Worm (Caenorhabditis elegans) whole organism, young adult: ENCODE data around the gene inx-18.

Experiments
- B0336.3 ChIP-seq: fragments of 200-800 bp; sonication (Bioruptor generic); IDR thresholded peaks from 2 replicates; pipeline ENCODE4 v1.3.6; 2022; ENCODE audit warnings: missing genetic modification characterization, missing compliant biosample characterization
- F23B12.7 ChIP-seq: sonication (generic microtip); optimal IDR thresholded peaks from 2 replicates; lab custom pipeline; 2017; ENCODE audit warnings: missing genetic modification characterization, mild to moderate bottlenecking, missing compliant biosample characterization, antibody characterized with exemption, moderate library complexity; ENCODE audit not compliant: insufficient read depth
- F39B2.1 ChIP-seq: fragments of 200-800 bp; sonication (Bioruptor generic); IDR thresholded peaks from 2 replicates; pipeline ENCODE4 v1.3.6; 2022; ENCODE audit warnings: missing genetic modification reagents, missing genetic modification characterization, missing compliant biosample characterization
- F49E8.2 ChIP-seq: sonication (generic microtip); optimal IDR thresholded peaks from 3 replicates; lab custom pipeline; 2017; ENCODE audit warnings: missing genetic modification characterization, mild to moderate bottlenecking, missing compliant biosample characterization, antibody characterized with exemption, moderate library complexity; ENCODE audit not compliant: insufficient read depth
- F55B11.4 ChIP-seq: sonication (generic microtip); optimal IDR thresholded peaks from 2 replicates; lab custom pipeline; 2016; ENCODE audit warnings: missing compliant biosample characterization, missing genetic modification characterization, borderline replicate concordance; ENCODE audit not compliant: insufficient read depth
- F57C9.4 ChIP-seq: sonication (generic microtip); optimal IDR thresholded peaks from 2 replicates; lab custom pipeline; 2017; ENCODE audit warnings: mild to moderate bottlenecking, missing genetic modification characterization, missing compliant biosample characterization
- T07F8.4 ChIP-seq: sonication (generic microtip); optimal IDR thresholded peaks from 2 replicates; lab custom pipeline; 2016; ENCODE audit warnings: mild to moderate bottlenecking, missing genetic modification characterization, moderate library complexity, missing compliant biosample characterization
- Y53F4B.3 ChIP-seq: fragments of 200-800 bp; sonication (Bioruptor generic); IDR thresholded peaks from 2 replicates; pipeline ENCODE4 v1.3.6; 2022; ENCODE audit warnings: missing genetic modification reagents, missing genetic modification characterization, missing compliant biosample characterization
- Y67H2A.10 ChIP-seq: fragments of 200-800 bp; sonication (Bioruptor generic); conservative IDR thresholded peaks from 2 replicates; pipeline ENCODE4 v1.3.6; 2022; ENCODE audit warnings: missing genetic modification reagents, missing genetic modification characterization, missing compliant biosample characterization
- aptf-3 ChIP-seq: fragments of 200-800 bp; sonication (Bioruptor generic); IDR thresholded peaks from 2 replicates; pipeline ENCODE4 v1.3.6; 2022; ENCODE audit warnings: missing genetic modification characterization, missing compliant biosample characterization
- ccch-3 ChIP-seq: fragments of 200-800 bp; sonication (Bioruptor generic); optimal IDR thresholded peaks from 2 replicates; lab custom pipeline; 2018; ENCODE audit warnings: mild to moderate bottlenecking, missing genetic modification characterization, missing compliant biosample characterization
- ceh-40 ChIP-seq: fragments of 200-800 bp; sonication (Bioruptor generic); IDR thresholded peaks from 2 replicates; pipeline ENCODE4 v1.3.6; 2022; ENCODE audit warnings: missing genetic modification characterization, missing compliant biosample characterization
- die-1 ChIP-seq: sonication (generic microtip); optimal IDR thresholded peaks from 2 replicates; lab custom pipeline; 2016; ENCODE audit warnings: missing genotype, mild to moderate bottlenecking, missing genetic modification characterization, missing compliant biosample characterization
- dox-1 ChIP-seq: fragments of 200-800 bp; sonication (Bioruptor generic); IDR thresholded peaks from 2 replicates; pipeline ENCODE4 v1.3.6; 2022; ENCODE audit warnings: missing genetic modification reagents, missing genetic modification characterization, missing compliant biosample characterization
- dpl-1 ChIP-seq: fragments of 150-350 bp; optimal IDR thresholded peaks from 2 replicates; lab custom pipeline; 2014; ENCODE audit warnings: missing biosample characterization, missing genetic modification reagents, missing genetic modification characterization
- efl-1 ChIP-seq: fragments of 150-350 bp; optimal IDR thresholded peaks from 2 replicates; lab custom pipeline; 2014; ENCODE audit warnings: missing biosample characterization, missing genetic modification reagents, missing genetic modification characterization
- egrh-3 ChIP-seq: fragments of 200-800 bp; sonication (Bioruptor generic); IDR thresholded peaks from 2 replicates; pipeline ENCODE4 v1.3.6; 2022; ENCODE audit warnings: missing genetic modification reagents, missing genetic modification characterization, missing compliant biosample characterization
- ets-4 ChIP-seq: fragments of 200-800 bp; sonication (Bioruptor generic); optimal IDR thresholded peaks from 2 replicates; lab custom pipeline; 2018; ENCODE audit warnings: mild to moderate bottlenecking, missing genetic modification characterization, missing compliant biosample characterization
- hlh-26 ChIP-seq: fragments of 200-800 bp; sonication (Bioruptor generic); conservative IDR thresholded peaks from 2 replicates; pipeline ENCODE4 v1.3.6; 2022; ENCODE audit warnings: missing genetic modification reagents, missing genetic modification characterization, missing compliant biosample characterization
- hmg-1.2 ChIP-seq: fragments of 200-800 bp; sonication (Bioruptor generic); IDR thresholded peaks from 2 replicates; pipeline ENCODE4 v1.3.6; 2022; ENCODE audit warnings: missing genetic modification reagents, missing genetic modification characterization, missing compliant biosample characterization
- hmg-20 ChIP-seq: fragments of 200-800 bp; sonication (Bioruptor generic); IDR thresholded peaks from 2 replicates; pipeline ENCODE4 v1.3.6; 2022; ENCODE audit warnings: missing genetic modification reagents, missing genetic modification characterization, missing compliant biosample characterization
- hsf-1 ChIP-seq: fragments of 200-800 bp; sonication (Bioruptor generic); IDR thresholded peaks from 2 replicates; pipeline ENCODE4 v1.3.6; 2022; ENCODE audit warnings: missing genetic modification reagents, missing genetic modification characterization, missing compliant biosample characterization
- let-526 ChIP-seq: fragments of 200-800 bp; sonication (Bioruptor generic); IDR thresholded peaks from 2 replicates; pipeline ENCODE4 v1.3.6; 2022; ENCODE audit warnings: missing genetic modification reagents, missing genetic modification characterization, missing compliant biosample characterization
- let-607 ChIP-seq, 2 experiments: fragments of 200-800 bp in 1 of 2; sonication (Bioruptor generic) in 1 of 2; sonication (generic microtip) in 1 of 2; optimal IDR thresholded peaks; 2 replicates each; lab custom pipeline; 2016 to 2018; ENCODE audit warnings: mild to moderate bottlenecking in 2 of 2, missing compliant biosample characterization in 2 of 2, missing genetic modification characterization in 2 of 2, moderate library complexity in 2 of 2, missing genotype in 1 of 2
- lin-40 ChIP-seq: sonication (generic microtip); optimal IDR thresholded peaks from 2 replicates; lab custom pipeline; 2016; ENCODE audit warnings: missing genetic modification characterization, mild to moderate bottlenecking, missing compliant biosample characterization, missing genotype, missing genetic modification reagents
- lir-1 ChIP-seq: fragments of 200-800 bp; sonication (Bioruptor generic); conservative IDR thresholded peaks from 2 replicates; pipeline ENCODE4 v1.3.6; 2022; ENCODE audit warnings: missing genetic modification reagents, missing genetic modification characterization, missing compliant biosample characterization
- madf-3 ChIP-seq: fragments of 200-800 bp; sonication (Bioruptor generic); IDR thresholded peaks from 2 replicates; pipeline ENCODE4 v1.3.6; 2022; ENCODE audit warnings: missing genetic modification reagents, missing genetic modification characterization, missing compliant biosample characterization
- mcd-1 ChIP-seq: fragments of 200-800 bp; sonication (Bioruptor generic); IDR thresholded peaks from 2 replicates; pipeline ENCODE4 v1.3.6; 2022; ENCODE audit warnings: missing genetic modification reagents, missing genetic modification characterization, missing compliant biosample characterization
- mes-4 ChIP-seq: sonication (generic microtip); optimal IDR thresholded peaks from 2 replicates; lab custom pipeline; 2016; ENCODE audit warnings: missing genotype, missing genetic modification characterization, missing compliant biosample characterization
- nfya-1 ChIP-seq: sonication (generic microtip); optimal IDR thresholded peaks from 2 replicates; lab custom pipeline; 2017; ENCODE audit warnings: antibody characterized with exemption, missing compliant biosample characterization, missing genetic modification characterization, borderline replicate concordance; ENCODE audit not compliant: insufficient read depth
- nhr-179 ChIP-seq: sonication (generic microtip); optimal IDR thresholded peaks from 2 replicates; lab custom pipeline; 2016; ENCODE audit warnings: mild to moderate bottlenecking, missing genetic modification characterization, missing compliant biosample characterization
- nhr-27 ChIP-seq: fragments of 200-800 bp; sonication (Bioruptor generic); optimal IDR thresholded peaks from 2 replicates; lab custom pipeline; 2018; ENCODE audit warnings: mild to moderate bottlenecking, missing genetic modification characterization, moderate library complexity, missing compliant biosample characterization
- nhr-80 ChIP-seq: sonication (generic microtip); optimal IDR thresholded peaks from 2 replicates; lab custom pipeline; 2016; ENCODE audit warnings: missing genetic modification characterization, missing compliant biosample characterization
- repo-1 ChIP-seq: sonication (generic microtip); optimal IDR thresholded peaks from 2 replicates; lab custom pipeline; 2017; ENCODE audit warnings: mild to moderate bottlenecking, missing genetic modification characterization, missing compliant biosample characterization
- sea-2 ChIP-seq: fragments of 200-800 bp; sonication (Bioruptor generic); IDR thresholded peaks from 2 replicates; pipeline ENCODE4 v1.3.6; 2022; ENCODE audit warnings: missing genetic modification characterization, missing compliant biosample characterization
- snpc-1.1 ChIP-seq: sonication (generic microtip); optimal IDR thresholded peaks from 2 replicates; lab custom pipeline; 2017; ENCODE audit warnings: missing genetic modification characterization, mild to moderate bottlenecking, missing compliant biosample characterization, antibody characterized with exemption, moderate library complexity, missing genotype, missing genetic modification reagents; ENCODE audit not compliant: insufficient read depth
- snpc-1.3 ChIP-seq: sonication (generic microtip); optimal IDR thresholded peaks from 2 replicates; lab custom pipeline; 2017; ENCODE audit warnings: missing genetic modification characterization, mild to moderate bottlenecking, missing compliant biosample characterization, antibody characterized with exemption, moderate library complexity, missing genotype, missing genetic modification reagents; ENCODE audit not compliant: insufficient read depth
- tbx-9 ChIP-seq: sonication (generic microtip); optimal IDR thresholded peaks from 2 replicates; lab custom pipeline; 2016; ENCODE audit warnings: borderline replicate concordance, missing genetic modification characterization, inconsistent platforms, missing compliant biosample characterization
- tlf-1 ChIP-seq: fragments of 200-800 bp; sonication (Bioruptor generic); optimal IDR thresholded peaks from 2 replicates; lab custom pipeline; 2018; ENCODE audit warnings: mild to moderate bottlenecking, missing genetic modification characterization, missing compliant biosample characterization
- unc-130 ChIP-seq: sonication (generic microtip); optimal IDR thresholded peaks from 2 replicates; lab custom pipeline; 2016; ENCODE audit warnings: missing genetic modification reagents, missing genetic modification characterization, missing compliant biosample characterization
- unc-62 ChIP-seq: fragments of 150-350 bp; optimal IDR thresholded peaks from 2 replicates; lab custom pipeline; 2014; ENCODE audit warnings: missing biosample characterization, missing genetic modification reagents, missing genetic modification characterization
- xnd-1 ChIP-seq: sonication (generic microtip); optimal IDR thresholded peaks from 2 replicates; lab custom pipeline; 2016; ENCODE audit warnings: missing genotype, missing genetic modification reagents, missing genetic modification characterization, missing compliant biosample characterization
- zfh-2 ChIP-seq: fragments of 200-800 bp; sonication (Bioruptor generic); conservative IDR thresholded peaks from 2 replicates; pipeline ENCODE4 v1.3.6; 2022; ENCODE audit warnings: missing genetic modification reagents, missing genetic modification characterization, missing compliant biosample characterization
- zim-3 ChIP-seq: sonication (generic microtip); optimal IDR thresholded peaks from 2 replicates; lab custom pipeline; 2017; ENCODE audit warnings: mild to moderate bottlenecking, missing genetic modification characterization, moderate library complexity, missing compliant biosample characterization
- ztf-6 ChIP-seq: fragments of 200-800 bp; sonication (Bioruptor generic); IDR thresholded peaks from 2 replicates; pipeline ENCODE4 v1.3.6; 2022; ENCODE audit warnings: missing genetic modification reagents, missing genetic modification characterization, missing compliant biosample characterization

The inx-18 gene

DNA sequence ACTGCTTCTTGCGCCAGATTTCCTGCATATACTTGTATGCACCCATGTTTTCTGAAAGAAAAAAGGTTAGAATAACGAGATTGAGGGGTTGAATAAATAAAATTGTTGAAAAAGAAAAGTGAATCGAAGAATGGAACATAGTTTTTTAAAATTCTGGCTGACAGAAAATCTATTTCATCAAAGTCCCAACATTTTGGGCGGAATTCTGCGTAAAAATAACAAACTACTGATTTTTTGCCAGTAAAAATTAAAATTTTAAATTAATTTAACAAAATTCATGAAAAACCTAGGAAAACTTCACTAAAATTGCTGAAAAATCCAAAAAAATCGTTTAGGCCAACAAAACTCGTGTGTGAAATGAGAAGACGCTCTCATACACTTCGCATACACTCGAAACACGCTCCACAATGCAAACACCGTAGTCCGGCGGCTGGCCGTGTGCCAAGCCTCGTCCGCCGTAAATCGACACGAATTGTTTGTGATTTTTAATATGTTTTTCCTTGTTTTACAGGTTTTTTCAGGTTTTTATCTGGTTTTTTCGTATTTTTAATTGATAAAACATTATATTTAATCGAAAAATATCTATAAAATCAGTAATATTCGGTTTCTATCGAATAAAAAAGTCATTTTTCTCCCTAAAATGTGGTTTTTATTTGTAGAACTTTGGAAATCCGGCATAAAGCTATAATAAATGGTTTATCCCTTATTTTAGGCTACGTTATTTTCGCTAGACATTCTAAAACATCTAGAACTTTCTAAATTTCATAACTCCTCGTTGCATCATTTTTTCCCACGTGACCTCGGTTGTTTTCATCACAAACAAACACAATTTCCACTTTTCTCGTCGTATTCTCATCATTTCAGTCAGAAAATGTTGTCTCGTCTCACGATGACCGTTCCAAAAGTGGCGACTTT, 48.6 kb downstream of the inx-18 start, which contains the start of the genes rpl-15 and K11H12.8 (continued):
- no peak for TF ChIP-seq F55B11.4
- peak; percentile 96 for TF ChIP-seq nhr-27 (tag; lab: Kevin White, UChicago)
- no peak for TF ChIP-seq hlh-26 (GFP tag; lab: Robert Waterston, UW)
- TF ChIP-seq B0336.3 (GFP tag; lab: Robert Waterston, UW), result peak; percentile 100
- TF ChIP-seq tbx-9 (tag; lab: Kevin White, UChicago), result no peak
- TF ChIP-seq unc-62 (GFP tag; lab: Kevin White, UChicago), result peak; percentile 85
- peak; percentile 92 for TF ChIP-seq T07F8.4 (tag; lab: Kevin White, UChicago)
- peak; percentile 99 for TF ChIP-seq nhr-80
- peak; percentile 77; the same call in 1 of the 2 replicates for TF ChIP-seq aptf-3
- TF ChIP-seq madf-3 (GFP tag; lab: Robert Waterston, UW), result peak; percentile 99
- TF ChIP-seq Y53F4B.3, result peak; percentile 90
- TF ChIP-seq hsf-1, result peak; percentile 94
- TF ChIP-seq lir-1 (GFP tag; lab: Robert Waterston, UW), result peak; percentile 99
- TF ChIP-seq repo-1, result peak; percentile 99
- TF ChIP-seq zim-3 (tag; lab: Kevin White, UChicago), result peak; percentile 96
- peak; percentile 99 for TF ChIP-seq Y67H2A.10 (GFP tag; lab: Robert Waterston, UW)
- peak; percentile 92 for TF ChIP-seq egrh-3 (GFP tag; lab: Robert Waterston, UW)
- peak; percentile 73 for TF ChIP-seq mes-4
- peak; percentile 94 for TF ChIP-seq ceh-40 (GFP tag; lab: Robert Waterston, UW)
- peak; percentile 72 for TF ChIP-seq xnd-1 (tag; lab: Kevin White, UChicago)
- TF ChIP-seq hmg-1.2, result peak; percentile 95
- TF ChIP-seq let-526 (GFP tag; lab: Robert Waterston, UW), result peak; percentile 99
- peak; percentile 96 for TF ChIP-seq zfh-2 (GFP tag; lab: Robert Waterston, UW)
- TF ChIP-seq lin-40 (tag; lab: Kevin White, UChicago), result peak; percentile 99
- TF ChIP-seq mcd-1 (GFP tag; lab: Robert Waterston, UW), result peak; percentile 98
- peak; percentile 100 for TF ChIP-seq tlf-1
- TF ChIP-seq sea-2, result peak; percentile 97
- TF ChIP-seq F39B2.1 (GFP tag; lab: Robert Waterston, UW), result peak; percentile 93
- peak; percentile 95 for TF ChIP-seq F57C9.4 (tag; lab: Kevin White, UChicago)
- TF ChIP-seq nhr-179 (tag; lab: Kevin White, UChicago), result peak; percentile 11
- peak; percentile 100 for TF ChIP-seq dox-1 (GFP tag; lab: Robert Waterston, UW)
- peak; percentile 88 for TF ChIP-seq ets-4 (GFP tag; lab: Kevin White, UChicago)
- peak; percentile 99 for TF ChIP-seq snpc-1.3
- TF ChIP-seq let-607 (tag; optimal IDR thresholded peaks at IDR 0.05; lab: Kevin White, UChicago), result peak; percentile 95 to 97
- TF ChIP-seq ccch-3 (GFP tag; lab: Kevin White, UChicago), result peak; percentile 76
- peak; percentile 96 for TF ChIP-seq dpl-1
- peak; percentile 95 for TF ChIP-seq die-1 (tag; lab: Kevin White, UChicago)
- peak; percentile 100 for TF ChIP-seq ztf-6 (GFP tag; lab: Robert Waterston, UW)
- TF ChIP-seq F23B12.7, result peak; percentile 99
- TF ChIP-seq F49E8.2 (tag; lab: Kevin White, UChicago), result peak; percentile 98
- no peak for TF ChIP-seq nfya-1
- TF ChIP-seq efl-1 (GFP tag; lab: Kevin White, UChicago), result peak; percentile 92
- TF ChIP-seq snpc-1.1, result peak; percentile 94
- TF ChIP-seq hmg-20 (GFP tag; lab: Robert Waterston, UW), result peak; percentile 97
- TF ChIP-seq unc-130 (GFP tag; lab: Kevin White, UChicago), result peak; percentile 98
